Fruit fly (Drosophila melanogaster): ENCODE measurements around the gene CG33229.

DNA sequence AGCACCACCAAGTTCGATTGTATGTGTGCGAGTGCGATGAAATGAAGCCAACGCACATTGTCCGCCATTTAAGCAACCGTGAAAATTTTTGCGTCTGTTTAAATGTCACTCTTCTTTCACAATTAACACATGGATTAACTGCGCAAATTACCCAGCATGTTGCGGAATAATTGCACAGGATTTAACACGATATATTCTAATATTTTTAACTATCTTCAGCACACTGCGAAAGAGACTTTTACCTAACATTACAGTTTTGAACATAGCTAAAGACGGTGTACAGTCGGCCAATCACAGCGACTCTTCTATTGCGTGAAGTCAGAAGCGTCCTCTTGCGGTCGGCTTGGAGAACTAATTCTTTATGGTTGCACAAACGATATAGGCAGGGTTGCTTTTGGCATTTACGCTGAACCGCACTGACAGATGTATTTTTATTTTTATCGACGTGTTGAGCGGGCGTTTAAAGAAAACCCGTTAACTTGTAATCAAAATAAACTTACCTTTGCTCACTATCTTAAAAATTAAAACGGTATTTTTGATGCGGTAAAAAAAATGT lies 23.1 kb downstream of the CG33229 start:
- TF ChIP-seq vri (GFP tag; optimal IDR thresholded peaks at IDR 0.05) (no peak), Eip75B (GFP tag; optimal IDR thresholded peaks at IDR 0.05) (no peak), CG6808 (GFP tag; optimal IDR thresholded peaks at IDR 0.05) (no peak), fkh (GFP tag; optimal IDR thresholded peaks at IDR 0.05) (no peak), Sox102F (GFP tag; optimal IDR thresholded peaks at IDR 0.05) (no peak), CG11902 (GFP tag; optimal IDR thresholded peaks at IDR 0.05) (no peak), fd59A (GFP tag; optimal IDR thresholded peaks at IDR 0.05) (no peak), Gug (GFP tag; IDR thresholded peaks at IDR 0.05) (no peak), salr (GFP tag; optimal IDR thresholded peaks at IDR 0.05) (no peak), spab (GFP tag; optimal IDR thresholded peaks at IDR 0.05) (no peak), CG10631 (GFP tag; optimal IDR thresholded peaks at IDR 0.05) (no peak)
